Worm (Caenorhabditis elegans) whole organism, L4 larva: ENCODE data around the gene nhr-186.

Source experiments
- ceh-28 ChIP-seq: fragments of 150-350 bp; optimal IDR thresholded peaks from 2 replicates; lab custom pipeline; 2014; ENCODE audit warnings: missing biosample characterization, missing genetic modification reagents, missing genetic modification characterization
- cey-2 ChIP-seq: sonication (generic microtip); optimal IDR thresholded peaks from 3 replicates; lab custom pipeline; 2017; ENCODE audit warnings: missing genetic modification characterization, mild to moderate bottlenecking, missing compliant biosample characterization, antibody characterized with exemption, borderline replicate concordance; ENCODE audit not compliant: insufficient read depth
- gei-8 ChIP-seq: fragments of 200-800 bp; sonication (Bioruptor generic); optimal IDR thresholded peaks from 2 replicates; lab custom pipeline; 2018; ENCODE audit warnings: mild to moderate bottlenecking, missing genetic modification characterization, missing compliant biosample characterization
- nhr-11 ChIP-seq: fragments of 150-350 bp; optimal IDR thresholded peaks from 2 replicates; lab custom pipeline; 2014; ENCODE audit warnings: missing biosample characterization, missing genetic modification characterization
- nhr-28 ChIP-seq: fragments of 150-350 bp; optimal IDR thresholded peaks from 2 replicates; lab custom pipeline; 2014; ENCODE audit warnings: missing biosample characterization, missing genetic modification characterization
- set-16 ChIP-seq: fragments of 200-800 bp; sonication (Bioruptor generic); IDR thresholded peaks from 2 replicates; pipeline ENCODE4 v1.3.6; 2022; ENCODE audit warnings: missing genetic modification reagents, missing genetic modification characterization, missing compliant biosample characterization
- zip-2 ChIP-seq: fragments of 150-350 bp; optimal IDR thresholded peaks from 2 replicates; lab custom pipeline; 2014; ENCODE audit warnings: missing biosample characterization, missing genetic modification characterization

ce11 chrV:3841462-3841861 is 13.3 kb downstream of the nhr-186 start:
- TF ChIP-seq ceh-28 (tag; lab: Kevin White, UChicago) (no peak), nhr-11 (tag; lab: Kevin White, UChicago) (no peak), gei-8 (GFP tag; lab: Kevin White, UChicago) (no peak), nhr-28 (tag; lab: Kevin White, UChicago) (no peak), cey-2 (tag; lab: Kevin White, UChicago) (no peak), zip-2 (no peak), set-16 (GFP tag; lab: Robert Waterston, UW) (no peak)
